Fruit fly (Drosophila melanogaster) whole organism, pupa: Measurements from ENCODE around the gene CG15387.

Source experiments
- CG10348 ChIP-seq: fragments of 200-800 bp; sonication (Bioruptor generic); IDR thresholded peaks from 2 replicates; pipeline ENCODE4 v1.3.6; 2022; ENCODE audit warnings: missing biosample characterization, missing genetic modification characterization
- CG12605 ChIP-seq: fragments of 200-800 bp; sonication (Bioruptor generic); IDR thresholded peaks from 2 replicates; pipeline ENCODE4 v1.3.6; 2022; ENCODE audit warnings: missing biosample characterization, missing genetic modification characterization
- CG13204 ChIP-seq: fragments of 200-800 bp; sonication (Bioruptor generic); optimal IDR thresholded peaks from 2 replicates; lab custom pipeline; 2018; ENCODE audit warnings: missing biosample characterization, mild to moderate bottlenecking, missing genetic modification characterization, moderate library complexity
- CG14655 ChIP-seq: fragments of 200-800 bp; sonication (Bioruptor generic); optimal IDR thresholded peaks from 3 replicates; lab custom pipeline; 2017; ENCODE audit warnings: mild to moderate bottlenecking, missing biosample characterization, missing genetic modification reagents, missing genetic modification characterization
- CG15710 ChIP-seq: fragments of 200-800 bp; sonication (Bioruptor generic); optimal IDR thresholded peaks from 2 replicates; lab custom pipeline; 2018; ENCODE audit warnings: missing biosample characterization, mild to moderate bottlenecking, missing genetic modification characterization, moderate library complexity
- CG17806 ChIP-seq: fragments of 200-800 bp; sonication (Bioruptor generic); optimal IDR thresholded peaks from 2 replicates; lab custom pipeline; 2018; ENCODE audit warnings: missing biosample characterization, mild to moderate bottlenecking, missing genetic modification characterization, moderate library complexity
- CG32121 ChIP-seq: fragments of 200-800 bp; sonication (Bioruptor generic); IDR thresholded peaks from 2 replicates; pipeline ENCODE4 v1.3.6; 2022; ENCODE audit warnings: missing biosample characterization, missing genetic modification characterization
- CG34367 ChIP-seq: fragments of 200-800 bp; sonication (Bioruptor generic); optimal IDR thresholded peaks from 2 replicates; lab custom pipeline; 2018; ENCODE audit warnings: missing biosample characterization, mild to moderate bottlenecking, missing genetic modification characterization
- CG4496 ChIP-seq: fragments of 200-800 bp; sonication (Bioruptor generic); IDR thresholded peaks from 3 replicates; pipeline ENCODE4 v1.3.6; 2022; ENCODE audit warnings: missing biosample characterization, missing genetic modification characterization
- CG8159 ChIP-seq: fragments of 200-800 bp; sonication (Bioruptor generic); optimal IDR thresholded peaks from 3 replicates; lab custom pipeline; 2018; ENCODE audit warnings: missing biosample characterization, mild to moderate bottlenecking, missing genetic modification characterization, moderate library complexity
- CG8301 ChIP-seq: fragments of 200-800 bp; sonication (Bioruptor generic); optimal IDR thresholded peaks from 2 replicates; lab custom pipeline; 2018; ENCODE audit warnings: missing biosample characterization, mild to moderate bottlenecking, missing genetic modification characterization
- CG9948 ChIP-seq: fragments of 200-800 bp; sonication (Bioruptor generic); optimal IDR thresholded peaks from 2 replicates; lab custom pipeline; 2018; ENCODE audit warnings: missing biosample characterization, mild to moderate bottlenecking, missing genetic modification characterization, moderate library complexity
- D1 ChIP-seq: fragments of 200-800 bp; sonication (Bioruptor generic); optimal IDR thresholded peaks from 2 replicates; lab custom pipeline; 2018; ENCODE audit warnings: missing biosample characterization, mild to moderate bottlenecking, missing genetic modification characterization, moderate library complexity
- EcR ChIP-seq: fragments of 200-800 bp; sonication (Bioruptor generic); optimal IDR thresholded peaks from 3 replicates; lab custom pipeline; 2019; ENCODE audit warnings: missing biosample characterization, missing genetic modification characterization, mild to moderate bottlenecking, moderate library complexity, missing genetic modification reagents
- Ets98B ChIP-seq: fragments of 200-800 bp; sonication (Bioruptor generic); IDR thresholded peaks from 2 replicates; pipeline ENCODE4 v1.3.6; 2022; ENCODE audit warnings: missing biosample characterization, missing genetic modification characterization
- Pif1A ChIP-seq: fragments of 200-800 bp; sonication (Bioruptor generic); optimal IDR thresholded peaks from 3 replicates; lab custom pipeline; 2016; ENCODE audit warnings: missing biosample characterization, missing genetic modification characterization
- Pif1B ChIP-seq: fragments of 200-800 bp; sonication (Bioruptor generic); optimal IDR thresholded peaks from 3 replicates; lab custom pipeline; 2016; ENCODE audit warnings: missing biosample characterization, missing genetic modification characterization
- Snoo ChIP-seq: fragments of 200-800 bp; sonication (Bioruptor generic); optimal IDR thresholded peaks from 3 replicates; lab custom pipeline; 2017; ENCODE audit warnings: missing biosample characterization, mild to moderate bottlenecking, missing genetic modification characterization, inconsistent platforms
- fd96Ca ChIP-seq: fragments of 200-800 bp; sonication (Bioruptor generic); IDR thresholded peaks from 3 replicates; pipeline ENCODE4 v1.3.6; 2022; ENCODE audit warnings: missing biosample characterization, missing genetic modification characterization
- gl ChIP-seq: fragments of 200-800 bp; sonication (Bioruptor generic); optimal IDR thresholded peaks from 2 replicates; lab custom pipeline; 2018; ENCODE audit warnings: missing biosample characterization, mild to moderate bottlenecking, missing genetic modification characterization
- rn ChIP-seq: fragments of 200-800 bp; sonication (Bioruptor generic); IDR thresholded peaks from 2 replicates; pipeline ENCODE4 v1.3.6; 2022; ENCODE audit warnings: missing biosample characterization, missing genetic modification characterization

CG15387 gene

dm6 chr2L:2214004-2214403 is 12.1 kb downstream of the CG15387 start, which contains the start of the genes Uch and CG34174:
TSS of gene Uch (minus strand) at chr2L:2214211.
TSS of gene CG34174 (plus strand) at chr2L:2214266.
- TF ChIP-seq Snoo (tag; lab: Kevin White, UChicago) (peak; percentile 15), CG9948 (no peak), CG13204 (GFP tag; lab: Kevin White, UChicago) (no peak), CG17806 (no peak), CG15710 (tag; lab: Kevin White, UChicago) (peak; percentile 67), rn (GFP tag; lab: Robert Waterston, UW) (no peak), CG32121 (GFP tag; lab: Robert Waterston, UW) (no peak), EcR (GFP tag; lab: Kevin White, UChicago) (no peak), Ets98B (GFP tag; lab: Robert Waterston, UW) (no peak), Pif1B (no peak), CG8301 (tag; lab: Kevin White, UChicago) (no peak), Pif1A (GFP tag; lab: Kevin White, UChicago) (no peak), D1 (tag; lab: Kevin White, UChicago) (no peak), gl (tag; lab: Kevin White, UChicago) (no peak), fd96Ca (GFP tag; lab: Robert Waterston, UW) (no peak), CG12605 (GFP tag; lab: Robert Waterston, UW) (no peak), CG14655 (GFP tag; lab: Kevin White, UChicago) (no peak)
- TF ChIP-seq, all 21 proteins: peak for 2

- no peak for TF ChIP-seq CG13204 (GFP tag; lab: Kevin White, UChicago)
- no peak for TF ChIP-seq Ets98B (GFP tag; lab: Robert Waterston, UW)
- TF ChIP-seq Pif1B = no peak
- TF ChIP-seq gl (tag; lab: Kevin White, UChicago) = no peak
- no peak for TF ChIP-seq CG34367
- TF ChIP-seq CG9948 = no peak
- TF ChIP-seq Pif1A (GFP tag; lab: Kevin White, UChicago) = no peak
These were observed 13.6 kb downstream of the CG15387 start, which contains the start of gene CG15385 for dm6 chr2L:2212478-2212877. TSS of gene CG15385 (minus strand) at chr2L:2212571.

- TF ChIP-seq CG32121 (GFP tag; lab: Robert Waterston, UW) = no peak
These were observed 17.1 kb downstream of the CG15387 start, which contains the start of gene CG33124 for dm6 chr2L:2209002-2209401. TSS of gene CG33124 (minus strand) at chr2L:2209102.

dm6 chr2L:2206066-2206465 is 20.0 kb downstream of the CG15387 start, which contains the start of gene CG31668:
TSS of gene CG31668 (minus strand) at chr2L:2206166.
- no peak for TF ChIP-seq CG8159 (tag; lab: Kevin White, UChicago)
- TF ChIP-seq fd96Ca (GFP tag; lab: Robert Waterston, UW) = no peak
- no peak for TF ChIP-seq rn (GFP tag; lab: Robert Waterston, UW)
- no peak for TF ChIP-seq CG10348 (GFP tag; lab: Robert Waterston, UW)
- no peak for TF ChIP-seq CG4496 (GFP tag; lab: Robert Waterston, UW)
- TF ChIP-seq Ets98B (GFP tag; lab: Robert Waterston, UW) = no peak
- no peak for TF ChIP-seq CG8301 (tag; lab: Kevin White, UChicago)
- TF ChIP-seq EcR (GFP tag; lab: Kevin White, UChicago) = no peak
- TF ChIP-seq CG17806 = no peak
- no peak for TF ChIP-seq D1 (tag; lab: Kevin White, UChicago)
- no peak for TF ChIP-seq Pif1A (GFP tag; lab: Kevin White, UChicago)
- no peak for TF ChIP-seq Pif1B
- no peak for TF ChIP-seq CG13204 (GFP tag; lab: Kevin White, UChicago)
- no peak for TF ChIP-seq Snoo (tag; lab: Kevin White, UChicago)
- no peak for TF ChIP-seq gl (tag; lab: Kevin White, UChicago)

DNA sequence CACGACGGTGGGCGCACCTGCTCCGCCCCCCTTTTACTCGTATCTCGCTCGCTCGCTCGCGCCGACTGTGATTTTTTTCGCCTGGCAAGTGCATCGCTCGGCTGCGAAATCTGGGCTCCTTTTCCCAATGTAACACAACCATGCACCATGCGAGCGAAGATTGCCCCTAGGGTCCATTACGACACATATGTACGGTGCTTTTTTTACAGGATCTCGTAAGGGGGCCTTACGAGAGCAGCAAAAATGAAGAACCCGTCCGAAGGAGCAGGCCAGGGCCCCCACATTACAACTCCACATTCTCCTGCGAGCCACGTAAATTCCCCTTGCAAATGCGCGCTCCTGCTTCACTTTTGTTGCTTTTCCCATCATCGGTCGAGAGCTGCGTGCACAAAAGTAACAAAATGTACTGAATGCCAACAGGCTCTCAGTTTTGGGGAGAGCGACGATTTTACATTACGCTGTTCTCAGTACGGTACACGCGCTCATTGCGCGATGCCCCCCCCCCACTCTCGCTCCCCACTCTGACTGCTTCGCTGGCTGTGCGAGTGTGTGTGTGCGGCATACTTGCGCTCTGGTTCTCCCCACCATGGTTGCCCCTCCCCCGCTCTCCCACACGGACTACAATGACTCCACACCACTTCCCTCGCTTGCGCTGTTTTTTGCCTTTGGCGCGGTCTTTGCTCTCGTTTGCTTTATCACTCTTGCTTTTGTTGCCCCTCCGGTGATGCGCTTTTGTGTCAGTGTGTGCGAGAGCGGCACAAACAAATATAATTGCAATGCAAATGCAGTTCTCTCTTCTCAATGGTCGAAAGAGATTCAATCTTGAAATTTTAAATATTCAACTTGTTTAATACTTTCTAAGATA is 23.0 kb downstream of the CG15387 start:
- TF ChIP-seq rn (GFP tag; lab: Robert Waterston, UW) = peak; percentile 57; the same call in 1 of the 2 replicates
- no peak for TF ChIP-seq CG9948
- no peak for TF ChIP-seq CG34367
- TF ChIP-seq CG15710 (tag; lab: Kevin White, UChicago) = no peak
- peak; percentile 85 for TF ChIP-seq CG4496 (GFP tag; lab: Robert Waterston, UW)
- TF ChIP-seq CG8159 (tag; lab: Kevin White, UChicago) = peak; percentile 50
- peak; percentile 81; the same call in 2 of the 3 replicates for TF ChIP-seq fd96Ca (GFP tag; lab: Robert Waterston, UW)
- peak; percentile 30 for TF ChIP-seq Pif1A (GFP tag; lab: Kevin White, UChicago)
- TF ChIP-seq CG13204 (GFP tag; lab: Kevin White, UChicago) = peak; percentile 96
- TF ChIP-seq gl (tag; lab: Kevin White, UChicago) = peak; percentile 32
- TF ChIP-seq CG17806 = no peak
- peak; percentile 64 for TF ChIP-seq CG14655 (GFP tag; lab: Kevin White, UChicago)
- peak; percentile 29; the same call in 1 of the 2 replicates for TF ChIP-seq CG12605 (GFP tag; lab: Robert Waterston, UW)
- peak; percentile 100 for TF ChIP-seq EcR (GFP tag; lab: Kevin White, UChicago)
- TF ChIP-seq Snoo (tag; lab: Kevin White, UChicago) = peak; percentile 31
- no peak for TF ChIP-seq D1 (tag; lab: Kevin White, UChicago)
- TF ChIP-seq Pif1B = peak; percentile 49
- peak; percentile 56 for TF ChIP-seq CG8301 (tag; lab: Kevin White, UChicago)
- peak; percentile 86 for TF ChIP-seq CG32121 (GFP tag; lab: Robert Waterston, UW)
- peak; percentile 88 for TF ChIP-seq Ets98B (GFP tag; lab: Robert Waterston, UW)
- 0 out of 2 replicates have a peak, but pooled peaks have one; percentile 6 for TF ChIP-seq CG10348 (GFP tag; lab: Robert Waterston, UW)
